Fruit fly (Drosophila melanogaster): Measurements from ENCODE around the gene Naa20B.

The Naa20B gene

DNA sequence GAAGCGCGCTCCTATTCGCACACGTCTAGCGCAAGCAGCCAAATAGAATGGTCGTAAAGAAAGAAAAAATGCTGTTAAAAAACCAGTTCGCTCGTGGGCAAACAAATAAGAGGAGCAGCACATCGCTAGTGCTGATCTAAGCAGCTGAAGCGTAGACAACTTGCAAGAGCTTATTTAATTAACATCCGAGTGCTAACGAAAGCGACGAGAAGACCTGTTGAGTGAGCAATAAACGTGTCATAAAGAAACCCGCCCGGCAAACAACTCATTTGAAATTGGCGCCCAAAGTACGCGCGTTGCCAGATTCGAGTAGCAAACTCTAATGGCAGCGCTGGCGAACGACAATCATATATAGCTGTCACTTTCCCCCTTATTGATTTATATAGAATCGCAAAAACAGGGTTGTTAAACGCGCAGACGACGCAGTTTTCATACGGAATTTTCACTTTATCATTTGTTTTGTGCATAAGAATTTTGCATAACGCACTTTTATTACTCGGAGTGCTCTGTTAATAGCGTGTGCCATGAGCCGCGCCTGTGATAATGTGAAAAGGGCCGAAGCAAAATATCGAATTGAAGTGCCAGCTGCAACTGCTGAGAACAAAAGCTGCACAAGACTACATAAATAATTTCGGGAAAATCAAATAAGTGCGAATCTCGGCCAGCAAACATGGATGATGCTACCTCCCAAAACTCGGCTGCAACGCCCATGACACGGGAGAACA, 38.9 kb downstream of the Naa20B start (continued):
- TF ChIP-seq CG9797 (GFP tag; optimal IDR thresholded peaks at IDR 0.05) (peak; percentile 27), CG15514 (GFP tag; optimal IDR thresholded peaks at IDR 0.05) (no peak), CG13123 (GFP tag; optimal IDR thresholded peaks at IDR 0.05) (no peak)

DNA sequence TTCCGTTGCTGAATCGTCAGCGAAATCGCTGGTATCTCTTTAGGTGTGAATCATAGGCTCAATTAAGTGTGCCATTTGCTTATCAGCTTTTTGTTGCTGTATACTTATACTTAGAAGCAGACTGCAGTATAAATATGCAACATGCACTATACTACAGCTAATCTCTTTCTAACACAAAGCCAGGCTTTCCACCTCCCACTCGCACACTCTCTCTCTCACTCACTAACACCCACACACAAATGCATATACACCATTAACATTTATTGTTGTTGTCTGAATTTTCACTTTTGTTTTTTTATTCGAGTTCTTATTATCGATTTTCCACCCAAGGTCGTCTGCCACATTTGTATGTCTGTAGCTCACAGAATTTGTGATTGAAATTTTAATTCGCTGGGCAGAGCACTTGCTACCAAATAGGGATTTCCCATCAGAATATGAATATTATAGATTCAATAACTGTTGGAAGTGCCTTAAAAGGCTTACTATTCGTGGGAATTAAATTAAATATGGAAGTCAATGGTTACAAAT, 39.5 kb downstream of the Naa20B start:
- TF ChIP-seq cg (GFP tag; optimal IDR thresholded peaks at IDR 0.05) (peak; percentile 49), HHEX (GFP tag; optimal IDR thresholded peaks at IDR 0.05) (no peak), chinmo (GFP tag; IDR thresholded peaks at IDR 0.05; ENCODE audit: partially characterized antibody) (0 out of 4 replicates have a peak, but pooled peaks have one; percentile 21), Trl (optimal IDR thresholded peaks at IDR 0.05) (peak in 1 of 2 experiments; percentile 16), Trl (GFP tag; optimal IDR thresholded peaks at IDR 0.05) (no peak), sna (GFP tag; IDR thresholded peaks at IDR 0.05; ENCODE audit: partially characterized antibody) (no peak), MTF-1 (GFP tag; optimal IDR thresholded peaks at IDR 0.05; ENCODE audit: borderline replicate concordance) (no peak), hkb (optimal IDR thresholded peaks at IDR 0.05) (no peak), hkb (GFP tag; IDR thresholded peaks at IDR 0.05) (no peak), Stat92E (GFP tag; optimal IDR thresholded peaks at IDR 0.05) (peak in 1 of 3 experiments; percentile 58), Blimp-1 (GFP tag; optimal IDR thresholded peaks at IDR 0.05) (peak; percentile 89), CG4360 (GFP tag; IDR thresholded peaks at IDR 0.05) (peak; percentile 38; the same call in 1 of the 2 replicates), CG6765 (GFP tag; optimal IDR thresholded peaks at IDR 0.05) (no peak), MBD-R2 (GFP tag; IDR thresholded peaks at IDR 0.05) (0 out of 2 replicates have a peak, but pooled peaks have one; percentile 10), onecut (GFP tag; IDR thresholded peaks at IDR 0.05) (peak; percentile 92), CG6175 (GFP tag; IDR thresholded peaks at IDR 0.05) (no peak)

DNA sequence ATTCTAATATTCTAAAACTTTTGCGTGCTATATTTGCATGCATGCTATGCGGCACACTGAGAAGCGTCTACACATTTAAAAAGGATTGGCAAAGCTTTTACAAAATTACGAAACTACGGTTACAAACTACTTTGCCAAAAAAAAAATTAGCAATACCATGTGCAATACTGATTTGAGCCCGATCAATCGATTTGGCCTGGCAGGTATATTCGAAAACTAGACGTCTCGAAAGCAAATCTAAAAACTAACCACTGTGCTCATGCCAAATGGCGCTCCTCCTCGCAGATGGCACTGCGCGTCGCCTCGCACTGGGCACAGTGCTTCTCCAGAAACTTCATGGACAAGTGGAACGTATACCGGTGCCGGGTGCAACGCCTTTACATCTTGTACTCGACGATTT, 47.2 kb downstream of the Naa20B start, which contains the start of gene CG16825:
Gene CG16825 (plus strand): TSS at position 301 of the 400 bp plus-strand sequence.
- TF ChIP-seq CG6791 (GFP tag; IDR thresholded peaks at IDR 0.05; ENCODE audit: partially characterized antibody) (no peak), CG33213 (GFP tag; optimal IDR thresholded peaks at IDR 0.05) (no peak), cg (GFP tag; optimal IDR thresholded peaks at IDR 0.05) (no peak), sd (tag; optimal IDR thresholded peaks at IDR 0.05) (no peak), cad (GFP tag; optimal IDR thresholded peaks at IDR 0.05) (no peak), CG14860 (GFP tag; IDR thresholded peaks at IDR 0.05; ENCODE audit: partially characterized antibody) (no peak), CG30020 (tag; optimal IDR thresholded peaks at IDR 0.05) (no peak), Sin3A (optimal IDR thresholded peaks at IDR 0.05) (no peak), zfh2 (GFP tag; optimal IDR thresholded peaks at IDR 0.05) (no peak), pho (GFP tag; optimal IDR thresholded peaks at IDR 0.05) (no peak), CG6854 (GFP tag; optimal IDR thresholded peaks at IDR 0.05) (no peak), CG1233 (GFP tag; optimal IDR thresholded peaks at IDR 0.05) (no peak), CG10979 (tag; optimal IDR thresholded peaks at IDR 0.05) (no peak)

DNA sequence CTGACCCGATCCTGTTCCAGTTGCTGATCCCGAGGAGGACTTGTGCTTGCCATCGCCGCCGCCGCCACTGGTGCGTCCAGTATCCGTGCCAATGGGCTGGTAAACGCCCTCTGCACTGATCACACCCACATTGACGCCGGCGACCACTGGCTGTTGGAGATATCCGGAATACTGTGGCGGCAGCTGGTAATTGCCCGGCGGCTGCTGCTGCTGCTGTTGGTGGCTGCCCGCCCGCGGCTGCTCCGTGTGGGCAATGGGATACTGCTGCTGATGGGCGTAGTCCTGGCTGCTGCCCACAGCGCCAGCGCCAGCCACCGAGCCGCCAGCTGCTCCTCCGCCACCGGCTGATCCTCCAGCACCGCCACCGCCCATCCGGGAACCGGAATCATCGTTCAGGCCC, 47.7 kb downstream of the Naa20B start:
- TF ChIP-seq sens (GFP tag) (peak; percentile 40), Ets65A (GFP tag) (peak; percentile 93), CG15073 (GFP tag; optimal IDR thresholded peaks at IDR 0.05) (no peak), CG8478 (optimal IDR thresholded peaks at IDR 0.05) (peak; percentile 24)

All from whole organism, embryonic.